Fruit fly (Drosophila melanogaster): Measurements from ENCODE around the gene Srp14.

The Srp14 gene

DNA sequence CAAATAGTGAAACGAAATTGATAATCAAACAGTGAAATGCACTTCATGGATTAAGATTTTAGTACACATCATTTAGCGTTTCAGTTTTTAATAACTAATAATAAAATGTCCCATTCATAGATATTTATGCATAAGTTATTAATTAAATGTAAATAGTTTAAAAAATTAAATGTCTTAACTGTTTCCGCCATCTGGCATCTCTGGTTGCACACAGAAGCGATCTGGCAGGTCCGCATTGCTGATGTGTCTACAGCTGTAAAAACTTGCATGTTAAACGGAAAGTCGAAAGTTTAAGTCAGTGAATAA, 8.5 kb downstream of the Srp14 start, which contains the start of gene Srp72 (continued):
- TF ChIP-seq CG11294 (GFP tag; IDR thresholded peaks at IDR 0.05) (peak; percentile 8; the same call in 1 of the 2 replicates), OdsH (GFP tag; optimal IDR thresholded peaks at IDR 0.05) (peak; percentile 54), Hr39 (GFP tag; optimal IDR thresholded peaks at IDR 0.05) (peak; percentile 45), Ets21C (GFP tag; optimal IDR thresholded peaks at IDR 0.05) (peak; percentile 0), topi (GFP tag; optimal IDR thresholded peaks at IDR 0.05) (peak; percentile 45), CG32006 (GFP tag; optimal IDR thresholded peaks at IDR 0.05) (peak; percentile 34), achi (GFP tag; optimal IDR thresholded peaks at IDR 0.05) (peak; percentile 56), CG11762 (GFP tag; optimal IDR thresholded peaks at IDR 0.05; ENCODE audit: insufficient read depth) (no peak), Blimp-1 (GFP tag; optimal IDR thresholded peaks at IDR 0.05) (no peak), CG9139 (GFP tag; optimal IDR thresholded peaks at IDR 0.05) (no peak), CG6276 (GFP tag; optimal IDR thresholded peaks at IDR 0.05) (no peak), Lpt (GFP tag; optimal IDR thresholded peaks at IDR 0.05) (peak; percentile 35), fkh (GFP tag; optimal IDR thresholded peaks at IDR 0.05) (peak; percentile 13)

DNA sequence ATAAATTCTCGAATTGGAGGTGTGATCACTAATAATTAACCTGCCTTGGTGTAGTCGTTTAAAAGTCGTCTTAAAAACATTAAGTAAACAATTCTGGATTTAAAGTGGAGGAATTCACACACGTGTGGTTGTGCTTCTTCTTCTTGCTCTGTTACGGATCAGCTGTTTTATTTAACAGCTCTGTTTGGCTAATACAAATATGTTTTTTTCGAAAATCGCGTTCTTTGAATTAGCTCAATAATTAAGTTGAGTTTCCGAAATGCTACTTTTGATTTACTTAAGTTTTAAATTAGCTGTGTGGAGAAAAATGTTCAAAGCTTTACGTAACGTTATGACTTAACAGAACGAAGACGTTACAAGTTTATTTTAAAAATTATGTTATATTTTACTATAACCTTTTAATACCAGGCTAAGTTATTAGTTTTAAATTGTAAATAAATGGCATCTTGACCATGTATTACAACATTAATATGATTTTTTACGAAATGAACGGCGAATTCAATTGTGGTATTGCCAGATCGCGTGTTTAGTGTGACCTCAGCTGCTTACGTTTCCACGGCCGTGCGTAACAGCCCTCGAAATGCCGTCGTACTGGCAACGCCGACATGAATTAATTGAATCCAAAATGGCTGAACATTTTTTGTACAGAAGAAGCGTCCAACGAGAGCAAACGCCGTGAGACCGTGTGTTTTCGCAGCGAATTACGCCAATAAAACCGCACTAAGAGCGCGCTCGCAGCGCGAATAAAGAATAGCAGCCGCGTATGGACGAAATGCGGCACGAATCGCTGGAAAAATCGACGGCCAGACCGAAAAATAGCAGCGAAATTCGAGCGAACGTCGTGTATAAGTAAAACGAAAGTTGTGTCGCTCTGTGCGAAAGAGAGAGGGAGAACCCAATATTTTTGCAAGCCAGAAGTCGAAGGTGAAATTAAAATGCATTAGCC, 12.9 kb downstream of the Srp14 start, which contains the start of the genes Pus1 and bon:
Gene Pus1 (minus strand): TSS at position 155 of the 946 bp plus-strand sequence.
Gene bon (plus strand): TSS at position 623 of the 946 bp plus-strand sequence.
- TF ChIP-seq CG15336 (GFP tag; IDR thresholded peaks at IDR 0.05) (no peak), achi (GFP tag; optimal IDR thresholded peaks at IDR 0.05) (no peak), Sox15 (GFP tag; optimal IDR thresholded peaks at IDR 0.05) (no peak), Gug (GFP tag; IDR thresholded peaks at IDR 0.05) (no peak), CG6792 (GFP tag; optimal IDR thresholded peaks at IDR 0.05) (no peak), pdm3 (GFP tag; optimal IDR thresholded peaks at IDR 0.05) (peak; percentile 12), OdsH (GFP tag; optimal IDR thresholded peaks at IDR 0.05) (no peak), Eip93F (GFP tag; optimal IDR thresholded peaks at IDR 0.05) (no peak), fkh (GFP tag; optimal IDR thresholded peaks at IDR 0.05) (peak; percentile 57), svp (GFP tag) (peak; percentile 73), CG8119 (GFP tag; IDR thresholded peaks at IDR 0.05) (no peak), CG3032 (tag; optimal IDR thresholded peaks at IDR 0.05) (peak; percentile 33), CG11762 (GFP tag; optimal IDR thresholded peaks at IDR 0.05; ENCODE audit: insufficient read depth) (no peak), salr (GFP tag; optimal IDR thresholded peaks at IDR 0.05) (no peak), vri (GFP tag; optimal IDR thresholded peaks at IDR 0.05) (no peak), CG9139 (GFP tag; optimal IDR thresholded peaks at IDR 0.05) (no peak), Sox102F (GFP tag; optimal IDR thresholded peaks at IDR 0.05) (peak; percentile 24), CG3919 (GFP tag; optimal IDR thresholded peaks at IDR 0.05) (peak; percentile 19), CG1621 (tag; optimal IDR thresholded peaks at IDR 0.05) (peak; percentile 58), CG8319 (GFP tag; optimal IDR thresholded peaks at IDR 0.05) (no peak), CG32006 (GFP tag; optimal IDR thresholded peaks at IDR 0.05) (no peak), CG4318 (GFP tag; optimal IDR thresholded peaks at IDR 0.05) (no peak), CG7368 (GFP tag; optimal IDR thresholded peaks at IDR 0.05) (no peak), Eip75B (GFP tag; optimal IDR thresholded peaks at IDR 0.05) (peak; percentile 1), Ets96B (tag; optimal IDR thresholded peaks at IDR 0.05) (no peak), topi (GFP tag; optimal IDR thresholded peaks at IDR 0.05) (peak; percentile 3), fd59A (GFP tag; optimal IDR thresholded peaks at IDR 0.05) (no peak), dsx (GFP tag; optimal IDR thresholded peaks at IDR 0.05; ENCODE audit: poor library complexity, severe bottlenecking) (no peak), CG16779 (tag; optimal IDR thresholded peaks at IDR 0.05) (no peak), ss (GFP tag; optimal IDR thresholded peaks at IDR 0.05) (peak in 1 of 2 experiments; percentile 6), CG10669 (GFP tag; optimal IDR thresholded peaks at IDR 0.05) (no peak), CG10631 (GFP tag; optimal IDR thresholded peaks at IDR 0.05) (no peak), CG11294 (GFP tag; IDR thresholded peaks at IDR 0.05) (no peak), CG31627 (GFP tag; optimal IDR thresholded peaks at IDR 0.05) (peak; percentile 30), lz (GFP tag; optimal IDR thresholded peaks at IDR 0.05) (peak; percentile 53), Lpt (GFP tag; optimal IDR thresholded peaks at IDR 0.05) (no peak), net (GFP tag; optimal IDR thresholded peaks at IDR 0.05) (no peak), acj6 (GFP tag; optimal IDR thresholded peaks at IDR 0.05) (peak; percentile 12), Ets21C (GFP tag; optimal IDR thresholded peaks at IDR 0.05) (no peak), Hr39 (GFP tag; optimal IDR thresholded peaks at IDR 0.05) (peak; percentile 26), Hr38 (GFP tag; optimal IDR thresholded peaks at IDR 0.05) (no peak), CG11902 (GFP tag; optimal IDR thresholded peaks at IDR 0.05) (no peak), eg (GFP tag; IDR thresholded peaks at IDR 0.05) (0 out of 3 replicates have a peak, but pooled peaks have one; percentile 14), Eip78C (GFP tag) (peak; percentile 65)

Measured in whole organism, prepupa.